Fruit fly (Drosophila melanogaster) whole organism, prepupa: ENCODE data around the gene Sap130.

Source experiments
- Blimp-1 ChIP-seq: fragments of 200-800 bp; sonication (Bioruptor generic); optimal IDR thresholded peaks from 3 replicates; lab custom pipeline; 2017; ENCODE audit warnings: missing biosample characterization, missing genetic modification characterization, mild to moderate bottlenecking, moderate library complexity, missing genetic modification reagents
- CG10631 ChIP-seq: fragments of 200-800 bp; sonication (Bioruptor generic); optimal IDR thresholded peaks from 2 replicates; lab custom pipeline; 2016; ENCODE audit warnings: missing biosample characterization, missing genetic modification characterization
- CG10669 ChIP-seq: fragments of 200-800 bp; sonication (Bioruptor generic); optimal IDR thresholded peaks from 3 replicates; lab custom pipeline; 2018; ENCODE audit warnings: missing biosample characterization, mild to moderate bottlenecking, missing genetic modification characterization, moderate library complexity
- CG11294 ChIP-seq: fragments of 200-800 bp; sonication (Bioruptor generic); IDR thresholded peaks from 2 replicates; pipeline ENCODE4 v1.3.6; 2022; ENCODE audit warnings: missing biosample characterization, missing genetic modification characterization
- CG11762 ChIP-seq: fragments of 200-800 bp; sonication (Bioruptor generic); optimal IDR thresholded peaks from 3 replicates; lab custom pipeline; 2016; ENCODE audit warnings: missing biosample characterization, missing genetic modification characterization; ENCODE audit not compliant: insufficient read depth
- CG11902 ChIP-seq: fragments of 200-800 bp; sonication (Bioruptor generic); optimal IDR thresholded peaks from 3 replicates; lab custom pipeline; 2016; ENCODE audit warnings: missing biosample characterization, missing genetic modification characterization
- CG15336 ChIP-seq: fragments of 200-800 bp; sonication (Bioruptor generic); IDR thresholded peaks from 2 replicates; pipeline ENCODE4 v1.3.6; 2022; ENCODE audit warnings: missing biosample characterization, missing genetic modification characterization
- CG1621 ChIP-seq: fragments of 200-800 bp; sonication (Bioruptor generic); optimal IDR thresholded peaks from 3 replicates; lab custom pipeline; 2018; ENCODE audit warnings: missing biosample characterization, mild to moderate bottlenecking, missing genetic modification characterization
- CG16779 ChIP-seq: fragments of 200-800 bp; sonication (Bioruptor generic); optimal IDR thresholded peaks from 3 replicates; lab custom pipeline; 2017; ENCODE audit warnings: missing biosample characterization, mild to moderate bottlenecking, missing genetic modification characterization
- CG3032 ChIP-seq: fragments of 200-800 bp; optimal IDR thresholded peaks from 2 replicates; lab custom pipeline; 2019; ENCODE audit warnings: missing biosample characterization, mild to moderate bottlenecking, missing genetic modification characterization, moderate library complexity
- CG31627 ChIP-seq: fragments of 200-800 bp; sonication (Bioruptor generic); optimal IDR thresholded peaks from 3 replicates; lab custom pipeline; 2016; ENCODE audit warnings: missing biosample characterization, missing genetic modification characterization
- CG32006 ChIP-seq: fragments of 200-800 bp; sonication (Bioruptor generic); optimal IDR thresholded peaks from 3 replicates; lab custom pipeline; 2017; ENCODE audit warnings: missing biosample characterization, mild to moderate bottlenecking, missing genetic modification characterization
- CG34406 ChIP-seq: fragments of 200-800 bp; sonication (Bioruptor generic); optimal IDR thresholded peaks from 3 replicates; lab custom pipeline; 2016; ENCODE audit warnings: missing biosample characterization, missing genetic modification characterization
- CG3919 ChIP-seq: fragments of 200-800 bp; sonication (Bioruptor generic); optimal IDR thresholded peaks from 3 replicates; lab custom pipeline; 2016; ENCODE audit warnings: missing biosample characterization, missing genetic modification characterization
- CG4318 ChIP-seq: fragments of 200-800 bp; sonication (Bioruptor generic); optimal IDR thresholded peaks from 3 replicates; lab custom pipeline; 2017; ENCODE audit warnings: missing biosample characterization, mild to moderate bottlenecking, missing genetic modification characterization
- CG6276 ChIP-seq: fragments of 200-800 bp; sonication (Bioruptor generic); optimal IDR thresholded peaks from 2 replicates; lab custom pipeline; 2017; ENCODE audit warnings: missing biosample characterization, mild to moderate bottlenecking, missing genetic modification characterization
- CG6792 ChIP-seq: fragments of 200-800 bp; sonication (Bioruptor generic); optimal IDR thresholded peaks from 3 replicates; lab custom pipeline; 2016; ENCODE audit warnings: missing biosample characterization, missing genetic modification characterization
- CG6808 ChIP-seq: fragments of 200-800 bp; sonication (Bioruptor generic); optimal IDR thresholded peaks from 3 replicates; lab custom pipeline; 2017; ENCODE audit warnings: missing biosample characterization, missing genetic modification characterization, mild to moderate bottlenecking, moderate library complexity, missing genetic modification reagents
- CG6854 ChIP-seq: fragments of 200-800 bp; sonication (Bioruptor generic); optimal IDR thresholded peaks from 2 replicates; lab custom pipeline; 2017; ENCODE audit warnings: missing biosample characterization, mild to moderate bottlenecking, missing genetic modification characterization
- CG7368 ChIP-seq: fragments of 200-800 bp; sonication (Bioruptor generic); optimal IDR thresholded peaks from 3 replicates; lab custom pipeline; 2016; ENCODE audit warnings: missing biosample characterization, missing genetic modification characterization
- CG8119 ChIP-seq: fragments of 200-800 bp; sonication (Bioruptor generic); IDR thresholded peaks from 3 replicates; pipeline ENCODE4 v1.3.6; 2022; ENCODE audit warnings: missing biosample characterization, missing genetic modification characterization
- CG8319 ChIP-seq: fragments of 200-800 bp; sonication (Bioruptor generic); optimal IDR thresholded peaks from 3 replicates; lab custom pipeline; 2016; ENCODE audit warnings: missing biosample characterization, missing genetic modification characterization
- CG8632 ChIP-seq: fragments of 200-800 bp; sonication (Bioruptor generic); optimal IDR thresholded peaks from 3 replicates; lab custom pipeline; 2016; ENCODE audit warnings: missing biosample characterization, missing genetic modification characterization
- Eip75B ChIP-seq: fragments of 200-800 bp; sonication (Bioruptor generic); optimal IDR thresholded peaks from 3 replicates; lab custom pipeline; 2016; ENCODE audit warnings: missing biosample characterization, missing genetic modification characterization
- Eip78C ChIP-seq: fragments of 200-800 bp; sonication (Bioruptor generic); peaks from one replicate; lab custom pipeline; 2016; ENCODE audit warnings: missing biosample characterization, missing genetic modification characterization
- Ets21C ChIP-seq: fragments of 200-800 bp; sonication (Bioruptor generic); optimal IDR thresholded peaks from 3 replicates; lab custom pipeline; 2016; ENCODE audit warnings: missing biosample characterization, missing genetic modification characterization
- Ets96B ChIP-seq: fragments of 200-800 bp; optimal IDR thresholded peaks from 2 replicates; lab custom pipeline; 2019; ENCODE audit warnings: missing biosample characterization, mild to moderate bottlenecking, missing genetic modification characterization, moderate library complexity
- Gug ChIP-seq: fragments of 200-800 bp; sonication (Bioruptor generic); IDR thresholded peaks from 2 replicates; pipeline ENCODE4 v1.3.6; 2022; ENCODE audit warnings: missing biosample characterization, missing genetic modification characterization
- Hr38 ChIP-seq: sonication (Bioruptor generic); optimal IDR thresholded peaks from 2 replicates; lab custom pipeline; 2016; ENCODE audit warnings: missing biosample characterization, missing genetic modification characterization
- Hr4 ChIP-seq: fragments of 200-800 bp; sonication (Bioruptor generic); optimal IDR thresholded peaks from 3 replicates; lab custom pipeline; 2016; ENCODE audit warnings: missing biosample characterization, missing genetic modification characterization
- Lpt ChIP-seq: fragments of 200-800 bp; sonication (Bioruptor generic); optimal IDR thresholded peaks from 3 replicates; lab custom pipeline; 2016; ENCODE audit warnings: missing biosample characterization, missing genetic modification characterization
- Met ChIP-seq: fragments of 200-800 bp; sonication (Bioruptor generic); optimal IDR thresholded peaks from 3 replicates; lab custom pipeline; 2016; ENCODE audit warnings: missing biosample characterization, missing genetic modification characterization
- OdsH ChIP-seq: fragments of 200-800 bp; sonication (Bioruptor generic); optimal IDR thresholded peaks from 3 replicates; lab custom pipeline; 2016; ENCODE audit warnings: missing biosample characterization, missing genetic modification characterization
- Smox ChIP-seq: fragments of 200-800 bp; sonication (Bioruptor generic); optimal IDR thresholded peaks from 3 replicates; lab custom pipeline; 2016; ENCODE audit warnings: missing biosample characterization, missing genetic modification characterization
- Sox102F ChIP-seq: fragments of 200-800 bp; sonication (Bioruptor generic); optimal IDR thresholded peaks from 2 replicates; lab custom pipeline; 2016; ENCODE audit warnings: missing biosample characterization, mild to moderate bottlenecking, missing genetic modification characterization
- Sox14 ChIP-seq: fragments of 200-800 bp; sonication (Bioruptor generic); optimal IDR thresholded peaks from 3 replicates; lab custom pipeline; 2016; ENCODE audit warnings: missing biosample characterization, missing genetic modification characterization
- Sox15 ChIP-seq: fragments of 200-800 bp; sonication (Bioruptor generic); optimal IDR thresholded peaks from 3 replicates; lab custom pipeline; 2016; ENCODE audit warnings: missing biosample characterization, missing genetic modification characterization
- achi ChIP-seq: fragments of 200-800 bp; sonication (Bioruptor generic); optimal IDR thresholded peaks from 3 replicates; lab custom pipeline; 2016; ENCODE audit warnings: missing biosample characterization, missing genetic modification characterization
- acj6 ChIP-seq: fragments of 200-800 bp; sonication (Bioruptor generic); optimal IDR thresholded peaks from 3 replicates; lab custom pipeline; 2016; ENCODE audit warnings: missing biosample characterization, missing genetic modification characterization
- cyc ChIP-seq: fragments of 200-800 bp; sonication (Bioruptor generic); optimal IDR thresholded peaks from 3 replicates; lab custom pipeline; 2016; ENCODE audit warnings: missing biosample characterization, missing genetic modification characterization
- dac ChIP-seq: fragments of 200-800 bp; sonication (Bioruptor generic); optimal IDR thresholded peaks from 2 replicates; lab custom pipeline; 2017; ENCODE audit warnings: missing biosample characterization, mild to moderate bottlenecking, missing genetic modification characterization
- dsx ChIP-seq: fragments of 200-800 bp; optimal IDR thresholded peaks from 3 replicates; lab custom pipeline; 2019; ENCODE audit warnings: missing biosample characterization, mild to moderate bottlenecking, missing genetic modification characterization, moderate library complexity; ENCODE audit not compliant: poor library complexity, severe bottlenecking
- eg ChIP-seq: fragments of 200-800 bp; sonication (Bioruptor generic); IDR thresholded peaks from 3 replicates; pipeline ENCODE4 v1.3.6; 2022; ENCODE audit warnings: missing biosample characterization, missing genetic modification characterization
- esn ChIP-seq: fragments of 200-800 bp; sonication (Bioruptor generic); optimal IDR thresholded peaks from 2 replicates; lab custom pipeline; 2016; ENCODE audit warnings: missing biosample characterization, mild to moderate bottlenecking, missing genetic modification characterization, moderate library complexity
- fd85E ChIP-seq: fragments of 200-800 bp; sonication (Bioruptor generic); optimal IDR thresholded peaks from 3 replicates; lab custom pipeline; 2016; ENCODE audit warnings: missing biosample characterization, missing genetic modification characterization
- fkh ChIP-seq: fragments of 200-800 bp; sonication (Bioruptor generic); optimal IDR thresholded peaks from 3 replicates; lab custom pipeline; 2017; ENCODE audit warnings: missing biosample characterization, mild to moderate bottlenecking, missing genetic modification characterization, moderate library complexity
- lz ChIP-seq: fragments of 200-800 bp; sonication (Bioruptor generic); optimal IDR thresholded peaks from 3 replicates; lab custom pipeline; 2016; ENCODE audit warnings: missing biosample characterization, missing genetic modification characterization
- net ChIP-seq: fragments of 200-800 bp; sonication (Bioruptor generic); optimal IDR thresholded peaks from 3 replicates; lab custom pipeline; 2016; ENCODE audit warnings: missing biosample characterization, missing genetic modification characterization
- pdm3 ChIP-seq: fragments of 200-800 bp; sonication (Bioruptor generic); optimal IDR thresholded peaks from 3 replicates; lab custom pipeline; 2016; ENCODE audit warnings: missing biosample characterization, missing genetic modification characterization
- spab ChIP-seq: fragments of 200-800 bp; sonication (Bioruptor generic); optimal IDR thresholded peaks from 2 replicates; lab custom pipeline; 2017; ENCODE audit warnings: missing biosample characterization, mild to moderate bottlenecking, missing genetic modification characterization, missing genetic modification reagents
- vri ChIP-seq: fragments of 200-800 bp; sonication (Bioruptor generic); optimal IDR thresholded peaks from 3 replicates; lab custom pipeline; 2016; ENCODE audit warnings: missing biosample characterization, mild to moderate bottlenecking, missing genetic modification characterization

Sap130 gene

DNA sequence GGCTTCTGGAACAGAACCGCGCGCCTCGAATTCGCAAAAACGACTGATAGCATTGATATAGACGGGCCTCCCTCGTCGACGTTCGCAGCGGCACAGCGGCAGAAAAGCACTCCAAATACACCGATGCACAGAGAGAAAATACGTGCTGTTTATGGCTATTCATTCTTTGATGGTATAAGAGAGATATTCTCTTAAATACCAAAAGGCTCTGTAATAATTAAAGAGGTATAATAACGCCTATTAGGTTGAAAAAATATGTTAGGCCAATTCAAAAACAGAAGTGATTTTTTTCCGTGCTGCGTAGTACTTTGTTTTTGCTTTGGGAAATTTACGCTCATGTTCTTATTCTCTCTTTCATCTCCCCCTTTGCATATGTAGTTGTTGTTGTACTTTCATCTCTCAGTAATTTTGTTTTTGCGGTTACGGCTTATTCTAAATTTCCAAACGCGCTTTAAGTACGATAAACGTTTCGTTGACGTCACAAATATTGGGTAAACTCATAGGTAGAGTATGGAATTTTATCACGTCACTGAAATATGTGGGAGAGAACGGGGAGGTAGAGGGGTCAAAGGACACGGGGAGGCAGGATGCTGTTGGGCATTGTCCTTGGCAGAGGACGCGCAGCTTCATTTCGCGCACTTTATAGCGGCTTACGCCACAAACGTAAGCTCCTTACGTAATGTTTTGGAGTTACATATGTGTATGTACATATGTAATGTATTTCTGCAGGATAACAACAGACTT lies 37.5 kb downstream of the Sap130 start, which contains the start of gene nebu:
nebu (minus strand) TSS at position 51 of the 744 bp plus-strand sequence.
- TF ChIP-seq Hr38 (GFP tag; lab: Kevin White, UChicago) = peak; percentile 61
- peak; percentile 98 for TF ChIP-seq CG11902 (GFP tag; lab: Kevin White, UChicago)
- peak; percentile 98 for TF ChIP-seq CG10631 (GFP tag; lab: Kevin White, UChicago)
- peak; percentile 97 for TF ChIP-seq CG11294 (GFP tag; lab: Robert Waterston, UW)
- TF ChIP-seq CG8319 (GFP tag; lab: Kevin White, UChicago) = peak; percentile 98
- peak; percentile 99 for TF ChIP-seq CG34406
- TF ChIP-seq Lpt (GFP tag; lab: Kevin White, UChicago) = peak; percentile 96
- peak; percentile 99 for TF ChIP-seq CG3919 (GFP tag; lab: Kevin White, UChicago)
- TF ChIP-seq OdsH = peak; percentile 99
- TF ChIP-seq CG15336 (GFP tag; lab: Robert Waterston, UW) = peak; percentile 97
- peak; percentile 96 for TF ChIP-seq spab
- peak; percentile 98 for TF ChIP-seq achi (GFP tag; lab: Kevin White, UChicago)
- peak; percentile 81 for TF ChIP-seq fkh (GFP tag; lab: Kevin White, UChicago)
- peak; percentile 97 for TF ChIP-seq Gug (GFP tag; lab: Robert Waterston, UW)
- peak; percentile 96 for TF ChIP-seq fd85E
- peak; percentile 98 for TF ChIP-seq vri
- TF ChIP-seq pdm3 (GFP tag; lab: Kevin White, UChicago) = peak; percentile 98
- peak; percentile 99 for TF ChIP-seq Eip75B (GFP tag; lab: Kevin White, UChicago)
- TF ChIP-seq dac (GFP tag; lab: Kevin White, UChicago) = peak; percentile 90
- peak; percentile 97 for TF ChIP-seq Ets96B
- peak; percentile 98 for TF ChIP-seq dsx (GFP tag; lab: Kevin White, UChicago)
- TF ChIP-seq CG6808 (GFP tag; lab: Kevin White, UChicago) = peak; percentile 95
- TF ChIP-seq CG31627 (GFP tag; lab: Kevin White, UChicago) = peak; percentile 99
- peak; percentile 99 for TF ChIP-seq cyc
- TF ChIP-seq esn (GFP tag; lab: Kevin White, UChicago) = peak; percentile 99
- TF ChIP-seq lz (GFP tag; lab: Kevin White, UChicago) = peak; percentile 99
- TF ChIP-seq acj6 = peak; percentile 99
- peak; percentile 99 for TF ChIP-seq CG6792 (GFP tag; lab: Kevin White, UChicago)
- peak; percentile 99 for TF ChIP-seq Sox102F (GFP tag; lab: Kevin White, UChicago)
- TF ChIP-seq CG32006 (GFP tag; lab: Kevin White, UChicago) = peak; percentile 97
- TF ChIP-seq Met (GFP tag; lab: Kevin White, UChicago) = peak; percentile 99
- peak; percentile 97 for TF ChIP-seq CG1621 (tag; lab: Kevin White, UChicago)
- TF ChIP-seq Ets21C = peak; percentile 99
- TF ChIP-seq Smox (GFP tag; lab: Kevin White, UChicago) = peak; percentile 99
- TF ChIP-seq Hr4 = peak; percentile 98
- peak; percentile 97 for TF ChIP-seq CG8119 (GFP tag; lab: Robert Waterston, UW)
- peak; percentile 100 for TF ChIP-seq Eip78C (GFP tag; lab: Kevin White, UChicago)
- peak; percentile 93 for TF ChIP-seq CG6276
- peak; percentile 96 for TF ChIP-seq CG3032 (tag; lab: Kevin White, UChicago)
- peak; percentile 93 for TF ChIP-seq CG16779 (tag; lab: Kevin White, UChicago)
- peak; percentile 99 for TF ChIP-seq net (GFP tag; lab: Kevin White, UChicago)
- peak; percentile 95 for TF ChIP-seq Blimp-1 (GFP tag; lab: Kevin White, UChicago)
- peak; percentile 99 for TF ChIP-seq Sox14 (GFP tag; lab: Kevin White, UChicago)
- TF ChIP-seq CG10669 = peak; percentile 97
- peak; percentile 98 for TF ChIP-seq CG11762
- peak; percentile 98 for TF ChIP-seq Sox15 (GFP tag; lab: Kevin White, UChicago)
- peak; percentile 98 for TF ChIP-seq CG7368 (GFP tag; lab: Kevin White, UChicago)
- peak; percentile 98 for TF ChIP-seq eg (GFP tag; lab: Robert Waterston, UW)
- TF ChIP-seq CG8632 = peak; percentile 98
- TF ChIP-seq CG6854 (GFP tag; lab: Kevin White, UChicago) = peak; percentile 98
- peak; percentile 95 for TF ChIP-seq CG4318 (GFP tag; lab: Kevin White, UChicago)
